Fruit fly (Drosophila melanogaster): ENCODE data around the gene verm.

The verm gene

DNA sequence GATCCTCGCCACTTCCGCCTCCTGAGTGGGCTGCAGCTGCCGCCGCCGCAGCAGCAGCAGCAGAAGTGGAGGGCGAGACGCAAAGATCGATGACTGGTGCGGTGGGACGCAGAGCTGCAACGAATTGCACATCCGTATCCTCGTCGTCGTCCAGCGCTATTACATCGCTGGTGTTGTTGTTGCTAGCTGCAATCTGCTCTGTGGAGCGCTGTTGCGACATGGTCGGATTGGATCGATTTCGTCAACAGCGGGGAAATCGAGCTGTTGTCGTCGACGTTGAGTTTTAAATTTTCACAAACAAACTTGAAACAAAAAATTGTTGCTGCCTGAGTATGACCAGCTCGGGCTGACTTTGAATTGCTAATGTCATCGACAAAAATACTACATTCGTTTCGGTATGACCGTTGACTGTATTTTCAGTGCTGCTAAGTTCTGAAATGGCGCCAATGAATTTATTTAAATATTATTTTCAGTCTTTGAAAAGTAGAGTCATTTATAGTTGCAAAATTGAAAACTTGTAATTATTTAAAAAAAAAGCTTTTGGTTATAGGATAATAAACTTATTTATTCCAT, 52.5 kb downstream of the verm start, which contains the start of gene Rnf146 (continued):
- no peak for TF ChIP-seq pan (optimal IDR thresholded peaks at IDR 0.05)
- TF ChIP-seq pan (GFP tag; optimal IDR thresholded peaks at IDR 0.05 in 1 of 2, IDR thresholded peaks at IDR 0.05 in 1 of 2), result no peak
- no peak for TF ChIP-seq bowl (GFP tag; IDR thresholded peaks at IDR 0.05)
- TF ChIP-seq CG6175 (GFP tag; IDR thresholded peaks at IDR 0.05), result no peak
- TF ChIP-seq insv (GFP tag; optimal IDR thresholded peaks at IDR 0.05), result peak in 1 of 2 experiments; percentile 0
- TF ChIP-seq maf-S (GFP tag; optimal IDR thresholded peaks at IDR 0.05), result no peak
- TF ChIP-seq CG13775 (GFP tag; optimal IDR thresholded peaks at IDR 0.05), result no peak
- no peak for TF ChIP-seq Hmx (GFP tag; optimal IDR thresholded peaks at IDR 0.05)
- peak; percentile 41 for TF ChIP-seq gsb-n (tag; optimal IDR thresholded peaks at IDR 0.05)
- no peak for TF ChIP-seq Ptx1 (GFP tag; IDR thresholded peaks at IDR 0.05)
- TF ChIP-seq Ets65A (GFP tag), result no peak
- no peak for TF ChIP-seq Hmr (GFP tag; optimal IDR thresholded peaks at IDR 0.05)
- peak; percentile 8 for TF ChIP-seq CG30403 (GFP tag; optimal IDR thresholded peaks at IDR 0.05)
- TF ChIP-seq CG3995 (GFP tag; optimal IDR thresholded peaks at IDR 0.05), result no peak
- TF ChIP-seq Gsc (GFP tag; IDR thresholded peaks at IDR 0.05), result no peak
- TF ChIP-seq CG9437 (GFP tag; optimal IDR thresholded peaks at IDR 0.05), result no peak
- no peak for TF ChIP-seq eyg (GFP tag; optimal IDR thresholded peaks at IDR 0.05)
- no peak for TF ChIP-seq Scr (GFP tag; IDR thresholded peaks at IDR 0.05; ENCODE audit: partially characterized antibody)
- no peak for TF ChIP-seq CG32772 (GFP tag; IDR thresholded peaks at IDR 0.05)
- no peak for TF ChIP-seq CG15696 (tag; optimal IDR thresholded peaks at IDR 0.05)
- TF ChIP-seq sob (GFP tag; IDR thresholded peaks at IDR 0.05), result no peak
- TF ChIP-seq CG15601 (tag; optimal IDR thresholded peaks at IDR 0.05), result peak; percentile 26
- TF ChIP-seq CG16813 (GFP tag; IDR thresholded peaks at IDR 0.05; ENCODE audit: partially characterized antibody), result peak; percentile 40; the same call in 1 of the 3 replicates
- no peak for TF ChIP-seq Stat92E (GFP tag; optimal IDR thresholded peaks at IDR 0.05)
- TF ChIP-seq br (optimal IDR thresholded peaks at IDR 0.05), result no peak
- no peak for TF ChIP-seq D19A (tag; optimal IDR thresholded peaks at IDR 0.05)
- TF ChIP-seq CG4730 (GFP tag; IDR thresholded peaks at IDR 0.05), result no peak
- TF ChIP-seq CG2129 (GFP tag; IDR thresholded peaks at IDR 0.05; ENCODE audit: partially characterized antibody), result no peak
- TF ChIP-seq Nf-YB (GFP tag; optimal IDR thresholded peaks at IDR 0.05), result no peak
- no peak for TF ChIP-seq vnd (GFP tag; IDR thresholded peaks at IDR 0.05; ENCODE audit: partially characterized antibody)
- no peak for TF ChIP-seq CG3838 (GFP tag; optimal IDR thresholded peaks at IDR 0.05)
- no peak for TF ChIP-seq CG18476 (GFP tag; optimal IDR thresholded peaks at IDR 0.05)
- no peak for TF ChIP-seq Hand (GFP tag; optimal IDR thresholded peaks at IDR 0.05)
- no peak for TF ChIP-seq CG17802 (tag; optimal IDR thresholded peaks at IDR 0.05)
- TF ChIP-seq CG13296 (GFP tag; optimal IDR thresholded peaks at IDR 0.05), result no peak
- TF ChIP-seq CG10274 (GFP tag; optimal IDR thresholded peaks at IDR 0.05), result no peak
- no peak for TF ChIP-seq CG10959 (GFP tag; IDR thresholded peaks at IDR 0.05)
- no peak for TF ChIP-seq CG17912 (GFP tag; optimal IDR thresholded peaks at IDR 0.05)
- 0 out of 3 replicates have a peak, but pooled peaks have one; percentile 43 for TF ChIP-seq z (GFP tag; IDR thresholded peaks at IDR 0.05)
- no peak; the same call in 1 of the 2 replicates for TF ChIP-seq Rfx (GFP tag; IDR thresholded peaks at IDR 0.05)
- peak; percentile 94 for TF ChIP-seq CG10267 (tag; optimal IDR thresholded peaks at IDR 0.05)
- TF ChIP-seq CG18764 (GFP tag; optimal IDR thresholded peaks at IDR 0.05), result no peak
- TF ChIP-seq CG10543 (GFP tag; optimal IDR thresholded peaks at IDR 0.05), result no peak
- no peak for TF ChIP-seq ssp (GFP tag; IDR thresholded peaks at IDR 0.05)
- TF ChIP-seq CG4424 (GFP tag; optimal IDR thresholded peaks at IDR 0.05), result no peak
- no peak for TF ChIP-seq CG4282 (GFP tag; optimal IDR thresholded peaks at IDR 0.05)
- no peak for TF ChIP-seq Deaf1 (tag; optimal IDR thresholded peaks at IDR 0.05)
- TF ChIP-seq p53 (GFP tag; optimal IDR thresholded peaks at IDR 0.05), result no peak
- no peak for TF ChIP-seq CG14050 (GFP tag; IDR thresholded peaks at IDR 0.05)
- no peak for TF ChIP-seq H2.0 (GFP tag; IDR thresholded peaks at IDR 0.05)
- TF ChIP-seq slbo (GFP tag; IDR thresholded peaks at IDR 0.05), result no peak
- no peak for TF ChIP-seq Aef1 (GFP tag; IDR thresholded peaks at IDR 0.05)

Measured in whole organism, embryonic.